Worm (Caenorhabditis elegans) whole organism, dauer: ENCODE measurements around the gene his-37.

Experiments used
- unc-62 ChIP-seq: sonication (generic microtip); optimal IDR thresholded peaks from 2 replicates; lab custom pipeline; 2017; ENCODE audit warnings: missing biosample characterization, missing genetic modification reagents, missing genetic modification characterization

Gene his-37

DNA sequence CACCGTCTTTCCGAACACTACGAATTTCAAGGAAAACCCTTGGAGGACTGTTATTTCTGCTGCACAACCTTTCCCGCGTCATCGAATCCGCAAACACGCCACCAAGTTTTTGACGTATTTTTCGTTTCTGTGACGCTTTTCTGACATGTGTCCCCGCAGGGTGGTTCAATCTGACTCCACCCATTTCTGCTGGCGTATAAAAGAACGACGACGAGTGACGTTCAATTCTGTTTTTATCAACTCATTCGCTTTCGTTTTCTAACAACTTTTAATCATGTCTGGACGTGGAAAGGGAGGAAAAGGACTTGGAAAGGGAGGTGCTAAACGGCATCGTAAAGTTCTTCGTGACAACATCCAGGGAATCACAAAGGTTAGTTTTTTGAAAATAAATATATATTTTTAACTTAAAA lies at the start of gene his-37:
Gene his-37 (plus strand): TSS at position 246 of the 410 bp plus-strand sequence.
- no peak for TF ChIP-seq unc-62 (GFP tag; lab: Kevin White, UChicago)

DNA sequence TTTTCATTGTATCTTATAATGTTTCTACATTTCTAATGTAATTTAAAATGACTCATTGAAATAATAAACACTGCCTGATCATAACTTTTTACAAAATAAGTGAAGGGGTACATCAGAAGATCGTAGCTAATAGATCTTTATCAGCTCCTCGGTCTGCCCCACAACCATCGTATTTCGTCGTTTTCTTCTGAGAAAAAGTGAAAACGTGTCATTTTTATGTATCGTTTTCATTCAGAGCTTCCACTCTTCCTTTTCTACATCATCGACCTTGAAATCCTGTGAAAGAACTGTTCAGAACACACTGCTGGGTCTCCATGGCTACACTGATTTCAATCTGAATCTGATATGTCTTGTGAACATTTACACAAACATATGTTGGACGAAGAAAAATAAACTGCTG lies 47.6 kb upstream of the his-37 start:
- TF ChIP-seq unc-62 (GFP tag; lab: Kevin White, UChicago) = no peak

DNA sequence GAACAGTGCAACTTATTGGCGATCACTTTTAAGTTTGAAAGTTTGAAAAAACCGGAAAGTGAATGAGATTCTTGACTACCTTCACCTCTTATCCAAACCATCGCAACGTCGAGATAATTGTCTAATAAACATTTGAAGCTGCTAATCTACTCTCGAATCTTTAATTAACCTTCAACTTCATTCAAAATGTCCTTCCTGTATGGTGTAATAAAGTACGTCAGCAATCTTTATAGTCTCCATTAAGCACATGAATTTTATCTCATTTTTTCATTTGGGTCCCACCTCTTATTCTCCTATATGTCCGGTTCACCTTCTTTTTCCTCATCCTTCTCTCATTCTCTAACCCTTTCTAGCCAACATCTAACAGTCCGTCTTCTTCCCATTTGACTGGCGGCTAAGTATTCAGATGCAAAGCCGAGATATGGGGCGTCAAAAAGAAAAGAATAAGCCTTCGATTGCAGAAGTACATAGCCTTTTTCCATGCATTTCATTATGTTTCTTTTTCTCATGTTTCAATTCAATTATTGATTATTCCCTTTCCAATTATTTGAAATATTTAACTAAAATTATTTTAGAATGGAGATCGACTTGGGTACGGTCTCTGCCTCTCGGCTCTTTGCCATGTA lies 46.0 kb upstream of the his-37 start, which contains the start of gene swt-5:
Gene swt-5 (plus strand): TSS at position 576 of the 626 bp plus-strand sequence.
- TF ChIP-seq unc-62 (GFP tag; lab: Kevin White, UChicago) = no peak

- no peak for TF ChIP-seq unc-62 (GFP tag; lab: Kevin White, UChicago)
Measured at ce11 chrV:9503152-9503817, 43.6 kb upstream of the his-37 start.

DNA sequence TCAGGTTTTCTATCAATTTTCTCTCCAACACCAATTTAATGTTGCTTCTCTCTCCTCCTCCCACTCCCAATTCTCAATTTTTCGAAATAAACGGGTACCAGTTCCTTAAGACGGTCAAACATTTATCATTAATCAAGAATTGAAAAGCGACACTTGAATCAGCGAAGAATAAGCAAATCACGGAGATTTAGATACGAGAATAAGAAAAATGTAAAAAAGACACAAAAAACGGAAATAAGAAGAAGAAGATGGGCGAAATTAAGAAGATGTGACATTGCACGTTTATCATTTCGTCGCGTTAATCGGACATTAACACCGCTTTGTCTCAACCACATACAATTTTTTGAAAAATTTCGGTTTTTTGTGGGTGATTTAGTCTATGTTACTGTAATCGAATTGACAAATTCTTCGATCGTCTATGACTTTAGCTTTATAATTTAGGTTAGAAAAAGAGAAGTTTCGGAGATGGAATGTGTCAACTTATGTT lies 42.4 kb upstream of the his-37 start, which contains the start of gene haao-1:
Gene haao-1 (plus strand): TSS at position 437 of the 487 bp plus-strand sequence.
- no peak for TF ChIP-seq unc-62 (GFP tag; lab: Kevin White, UChicago)

ce11 chrV:9506931-9507330 lies 40.0 kb upstream of the his-37 start:
- TF ChIP-seq unc-62 (GFP tag; lab: Kevin White, UChicago) = no peak

ce11 chrV:9507742-9508141 lies 39.2 kb upstream of the his-37 start, which contains the start of gene acs-14:
acs-14 (plus strand) TSS chrV:9508132.
- TF ChIP-seq unc-62 (GFP tag; lab: Kevin White, UChicago) = no peak

- no peak for TF ChIP-seq unc-62 (GFP tag; lab: Kevin White, UChicago)
Measured at ce11 chrV:9509597-9509996, 37.3 kb upstream of the his-37 start.

DNA sequence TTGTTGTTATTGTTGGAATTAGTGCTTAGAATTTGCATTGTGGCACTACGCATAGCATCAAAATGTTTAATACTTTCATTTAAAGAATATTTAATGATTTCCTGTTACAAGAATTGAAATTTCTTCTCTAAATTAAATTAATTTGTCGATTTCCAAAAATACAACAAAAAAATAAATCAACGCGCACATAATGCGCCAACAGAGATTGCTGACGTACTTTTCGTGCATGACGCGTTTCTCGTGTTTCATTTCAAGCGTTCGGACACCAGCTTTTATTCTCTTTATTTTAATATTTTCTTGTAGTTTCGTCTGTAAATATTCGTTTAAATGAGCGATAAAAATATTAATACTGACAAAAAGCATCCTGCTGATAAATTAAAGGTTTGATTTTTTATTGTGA lies 33.3 kb upstream of the his-37 start, which contains the start of gene eif-2Bdelta:
Gene eif-2Bdelta (plus strand): TSS at position 235 of the 400 bp plus-strand sequence.
- no peak for TF ChIP-seq unc-62 (GFP tag; lab: Kevin White, UChicago)

- TF ChIP-seq unc-62 (GFP tag; lab: Kevin White, UChicago) = no peak
Measured at ce11 chrV:9516280-9516679, 30.6 kb upstream of the his-37 start.

DNA sequence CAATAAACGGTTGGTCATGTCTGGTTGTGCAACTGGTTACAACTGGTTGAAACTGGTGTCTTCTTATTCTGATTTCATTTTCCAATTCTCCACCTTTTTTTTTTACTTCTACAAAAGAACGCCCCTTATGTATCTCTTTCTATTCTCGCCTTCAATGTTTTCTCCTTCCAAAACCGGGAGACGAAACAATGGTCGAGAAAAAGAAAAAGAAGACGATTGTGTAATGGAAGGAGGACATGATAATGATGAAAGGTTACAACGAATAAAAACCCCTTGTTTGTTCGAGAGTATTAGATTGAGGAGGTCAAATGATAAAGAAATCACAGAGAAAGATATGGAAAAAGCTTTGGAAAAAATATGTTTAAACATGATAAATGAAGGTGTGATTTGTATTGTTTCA lies 28.1 kb upstream of the his-37 start, which contains the start of gene C50F4.8:
Gene C50F4.8 (minus strand): TSS at position 28 of the 400 bp plus-strand sequence.
- TF ChIP-seq unc-62 (GFP tag; lab: Kevin White, UChicago) = no peak

- no peak for TF ChIP-seq unc-62 (GFP tag; lab: Kevin White, UChicago)
Measured at ce11 chrV:9521697-9522096, 25.2 kb upstream of the his-37 start.

- no peak for TF ChIP-seq unc-62 (GFP tag; lab: Kevin White, UChicago)
Measured at ce11 chrV:9524099-9524498, 22.8 kb upstream of the his-37 start, which contains the start of gene C50F4.9. C50F4.9 (minus strand) TSS chrV:9524199.

DNA sequence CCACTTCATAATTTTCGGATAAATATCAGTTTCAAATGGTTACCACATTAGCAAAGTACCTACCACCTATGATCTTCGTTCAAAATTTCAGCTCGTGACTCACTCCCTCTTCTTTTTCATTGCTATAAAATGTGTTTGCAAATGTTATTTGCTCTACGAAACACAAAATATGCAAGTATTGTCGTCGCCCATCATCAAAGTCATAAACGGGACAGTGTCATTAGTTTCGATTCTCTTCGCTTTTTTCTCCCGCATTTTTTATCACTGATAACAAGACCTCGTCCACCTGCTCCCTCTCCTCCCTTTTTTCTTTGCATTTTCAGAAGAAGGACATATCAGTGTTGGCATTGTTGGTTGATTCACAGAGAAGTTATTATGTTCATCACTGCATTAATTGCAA lies 20.4 kb upstream of the his-37 start, which contains the start of gene C50F4.1:
Gene C50F4.1 (plus strand): TSS at position 324 of the 400 bp plus-strand sequence.
- no peak for TF ChIP-seq unc-62 (GFP tag; lab: Kevin White, UChicago)

- no peak for TF ChIP-seq unc-62 (GFP tag; lab: Kevin White, UChicago)
Measured at ce11 chrV:9527337-9527736, 19.6 kb upstream of the his-37 start.

- no peak for TF ChIP-seq unc-62 (GFP tag; lab: Kevin White, UChicago)
Measured at ce11 chrV:9527984-9528383, 18.9 kb upstream of the his-37 start.
